Fruit fly (Drosophila melanogaster) Kc167 (cell line): ENCODE results near the gene Sfxn2.

Experiments used
- Myc ChIP-seq: fragments of >200 bp; optimal IDR thresholded peaks from 2 replicates; lab custom pipeline; 2017; ENCODE audit warnings: missing external identifiers
- Sin3A ChIP-seq: fragments of >200 bp; optimal IDR thresholded peaks from 2 replicates; lab custom pipeline; 2018; ENCODE audit warnings: missing external identifiers
- h ChIP-seq: fragments of >200 bp; optimal IDR thresholded peaks from 3 replicates; lab custom pipeline; 2018; ENCODE audit warnings: missing external identifiers
- insv ChIP-seq: fragments of >200 bp; optimal IDR thresholded peaks from 3 replicates; lab custom pipeline; 2018; ENCODE audit warnings: missing external identifiers
- psq ChIP-seq: fragments of >200 bp; optimal IDR thresholded peaks from 2 replicates; lab custom pipeline; 2017; ENCODE audit warnings: missing external identifiers
- ttk ChIP-seq: sonication (Bioruptor generic); optimal IDR thresholded peaks from 2 replicates; lab custom pipeline; 2017; ENCODE audit warnings: missing external identifiers

Sfxn2 gene

dm6 chr3L:19092125-19093058, 29.4 kb downstream of the Sfxn2 start, which contains the start of gene MESR6:
Gene MESR6 (plus strand): TSS chr3L:19092670.
- TF ChIP-seq ttk (lab: Kevin White, UChicago) (no peak), Sin3A (no peak)

dm6 chr3L:19096032-19096431, 33.1 kb downstream of the Sfxn2 start, which contains the start of gene CNPYb:
Gene CNPYb (minus strand): TSS chr3L:19096217.
- TF ChIP-seq Sin3A (no peak), Myc (no peak), psq (lab: Kevin White, UChicago) (no peak), ttk (lab: Kevin White, UChicago) (no peak), h (lab: Kevin White, UChicago) (no peak), insv (lab: Kevin White, UChicago) (no peak)

DNA sequence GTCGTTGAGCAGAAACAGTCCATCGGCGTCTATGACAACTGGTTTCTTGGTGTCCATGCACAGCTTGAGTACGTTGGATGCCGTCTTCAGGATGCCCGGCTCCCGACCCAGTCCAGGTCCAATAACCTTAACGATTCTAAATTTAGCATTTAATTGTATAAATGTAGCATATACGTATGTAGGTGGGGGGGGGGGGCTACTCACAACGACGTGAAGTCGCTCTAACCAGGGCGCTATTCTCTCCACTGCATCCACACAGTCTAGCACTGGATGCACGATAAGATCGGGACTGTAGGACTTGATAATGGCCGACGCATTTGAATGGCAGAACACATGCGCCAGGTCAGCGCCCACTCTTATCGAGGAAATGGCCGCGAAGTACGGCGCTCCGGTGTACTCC, 34.1 kb downstream of the Sfxn2 start:
- TF ChIP-seq Myc (no peak), h (lab: Kevin White, UChicago) (no peak), ttk (lab: Kevin White, UChicago) (no peak), psq (lab: Kevin White, UChicago) (no peak), Sin3A (no peak), insv (lab: Kevin White, UChicago) (no peak)

DNA sequence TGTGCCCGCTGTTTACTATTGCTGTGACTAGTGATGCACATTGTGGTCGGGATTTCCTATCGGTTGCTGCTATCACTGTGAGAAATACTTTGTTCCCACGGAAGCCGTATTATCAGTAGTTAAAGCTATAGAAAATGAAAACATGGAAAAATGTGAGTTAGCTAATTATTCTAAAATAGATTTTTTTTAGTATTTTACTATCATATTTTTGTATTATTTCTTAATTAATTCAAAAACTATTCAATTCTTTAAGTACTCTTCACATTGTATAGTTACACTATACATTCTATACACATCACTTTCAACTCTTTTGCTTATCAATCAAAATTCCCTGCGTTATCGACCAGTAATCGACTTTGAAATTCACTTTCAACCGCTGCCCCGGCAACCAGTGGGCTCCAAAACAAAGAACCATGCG, 34.7 kb downstream of the Sfxn2 start, which contains the start of the genes Naxd and CG14079:
Gene Naxd, minus strand, starts transcription at position 45 of the 418 bp plus-strand sequence.
Gene CG14079, plus strand, starts transcription at position 335 of the 418 bp plus-strand sequence.
- no peak for TF ChIP-seq Myc
- no peak for TF ChIP-seq h (lab: Kevin White, UChicago)
- no peak for TF ChIP-seq ttk (lab: Kevin White, UChicago)
- no peak for TF ChIP-seq psq (lab: Kevin White, UChicago)
- no peak for TF ChIP-seq Sin3A
- TF ChIP-seq insv (lab: Kevin White, UChicago): no peak

DNA sequence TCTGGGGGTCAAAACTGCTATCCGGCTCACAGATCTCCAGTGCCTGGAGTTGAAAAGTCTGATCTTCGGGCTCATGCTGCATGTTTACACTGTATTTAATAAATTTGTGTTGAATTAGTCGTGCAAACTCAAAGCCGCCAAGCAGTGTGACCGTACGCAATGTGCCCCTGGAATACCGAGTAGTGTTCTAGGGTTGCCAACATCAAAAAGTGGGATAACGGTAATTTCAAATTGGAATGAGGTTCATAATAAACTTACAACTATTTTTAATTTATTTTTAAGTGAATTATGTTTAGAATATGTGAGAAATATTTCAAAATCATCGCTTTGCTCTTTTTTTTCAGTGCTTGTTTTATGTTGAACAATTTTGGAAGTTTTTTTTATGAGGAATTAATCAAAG, 37.2 kb downstream of the Sfxn2 start, which contains the start of gene Gem2:
Gene Gem2, minus strand, starts transcription at position 176 of the 400 bp plus-strand sequence.
- TF ChIP-seq Myc (no peak), insv (lab: Kevin White, UChicago) (no peak), ttk (lab: Kevin White, UChicago) (no peak), h (lab: Kevin White, UChicago) (no peak), psq (lab: Kevin White, UChicago) (no peak), Sin3A (no peak)
